Worm (Caenorhabditis elegans) whole organism, L4 larva: ENCODE measurements around the gene sqt-1.

ENCODE experiments used
- F37D6.2 ChIP-seq: sonication (generic microtip); optimal IDR thresholded peaks from 2 replicates; lab custom pipeline; 2016; ENCODE audit warnings: mild to moderate bottlenecking, missing genetic modification characterization, missing compliant biosample characterization
- F49E8.2 ChIP-seq: sonication (generic microtip); optimal IDR thresholded peaks from 2 replicates; lab custom pipeline; 2016; ENCODE audit warnings: missing compliant biosample characterization, mild to moderate bottlenecking, missing genetic modification characterization, borderline replicate concordance
- T20F7.1 ChIP-seq: fragments of 200-800 bp; sonication (Bioruptor generic); optimal IDR thresholded peaks from 2 replicates; lab custom pipeline; 2018; ENCODE audit warnings: mild to moderate bottlenecking, missing genetic modification characterization, missing compliant biosample characterization
- Y105C5A.15 ChIP-seq: fragments of 200-800 bp; sonication (Bioruptor generic); IDR thresholded peaks from 2 replicates; pipeline ENCODE4 v1.3.6; 2022; ENCODE audit warnings: missing genetic modification characterization, missing compliant biosample characterization
- Y48G9A.11 ChIP-seq: fragments of 200-800 bp; sonication (Bioruptor generic); IDR thresholded peaks from 2 replicates; pipeline ENCODE4 v1.3.6; 2022; ENCODE audit warnings: missing genetic modification reagents, missing genetic modification characterization, missing compliant biosample characterization
- Y5F2A.4 ChIP-seq: fragments of 200-800 bp; sonication (Bioruptor generic); optimal IDR thresholded peaks from 2 replicates; lab custom pipeline; 2018; ENCODE audit warnings: mild to moderate bottlenecking, missing genetic modification characterization, missing compliant biosample characterization
- Y75B8A.6 ChIP-seq: fragments of 200-800 bp; sonication (Bioruptor generic); IDR thresholded peaks from 2 replicates; pipeline ENCODE4 v1.3.6; 2022; ENCODE audit warnings: missing genetic modification reagents, missing genetic modification characterization, missing compliant biosample characterization
- ZK337.2 ChIP-seq: fragments of 200-800 bp; sonication (Bioruptor generic); IDR thresholded peaks from 2 replicates; pipeline ENCODE4 v1.3.6; 2022; ENCODE audit warnings: missing genetic modification reagents, missing genetic modification characterization, missing compliant biosample characterization
- ZK546.5 ChIP-seq, 2 experiments: sonication (generic microtip); optimal IDR thresholded peaks; 2 replicates each; lab custom pipeline; 2017; ENCODE audit warnings: missing biosample characterization in 2 of 2, missing genetic modification characterization in 2 of 2
- arid-1 ChIP-seq: fragments of 200-800 bp; sonication (Bioruptor generic); conservative IDR thresholded peaks from 2 replicates; pipeline ENCODE4 v1.3.6; 2022; ENCODE audit warnings: missing genetic modification reagents, missing genetic modification characterization, missing compliant biosample characterization
- attf-4 ChIP-seq: sonication (generic microtip); optimal IDR thresholded peaks from 3 replicates; lab custom pipeline; 2017; ENCODE audit warnings: missing biosample characterization, missing genetic modification characterization
- ceh-28 ChIP-seq: fragments of 150-350 bp; optimal IDR thresholded peaks from 2 replicates; lab custom pipeline; 2014; ENCODE audit warnings: missing biosample characterization, missing genetic modification reagents, missing genetic modification characterization
- ceh-32 ChIP-seq: sonication (generic microtip); optimal IDR thresholded peaks from 2 replicates; lab custom pipeline; 2016; ENCODE audit warnings: mild to moderate bottlenecking, missing genetic modification characterization, missing compliant biosample characterization; ENCODE audit not compliant: poor library complexity
- ceh-44 ChIP-seq: fragments of 200-800 bp; sonication (Bioruptor generic); IDR thresholded peaks from 2 replicates; pipeline ENCODE4 v1.3.6; 2022; ENCODE audit warnings: missing genetic modification reagents, missing genetic modification characterization, missing compliant biosample characterization
- ceh-82 ChIP-seq: sonication (generic microtip); optimal IDR thresholded peaks from 2 replicates; lab custom pipeline; 2017; ENCODE audit warnings: missing biosample characterization, missing genetic modification characterization
- cey-2 ChIP-seq: sonication (generic microtip); optimal IDR thresholded peaks from 3 replicates; lab custom pipeline; 2017; ENCODE audit warnings: missing genetic modification characterization, mild to moderate bottlenecking, missing compliant biosample characterization, antibody characterized with exemption, borderline replicate concordance; ENCODE audit not compliant: insufficient read depth
- ctbp-1 ChIP-seq: fragments of 200-800 bp; sonication (Bioruptor generic); IDR thresholded peaks from 2 replicates; pipeline ENCODE4 v1.3.6; 2022; ENCODE audit warnings: missing genetic modification reagents, missing genetic modification characterization, missing compliant biosample characterization
- daf-12 ChIP-seq: fragments of 150-350 bp; optimal IDR thresholded peaks from 2 replicates; lab custom pipeline; 2014; ENCODE audit warnings: missing biosample characterization, missing genetic modification reagents, missing genetic modification characterization
- daf-16 ChIP-seq, 3 experiments: sonication (generic microtip); optimal IDR thresholded peaks; 2 replicates each; lab custom pipeline; 2016 to 2017; ENCODE audit warnings: missing genetic modification characterization in 3 of 3, missing genetic modification reagents in 3 of 3, mild to moderate bottlenecking in 2 of 3, missing compliant biosample characterization in 2 of 3, missing biosample characterization in 1 of 3, moderate library complexity in 1 of 3
- daf-19 ChIP-seq: fragments of 200-800 bp; sonication (Bioruptor generic); conservative IDR thresholded peaks from 2 replicates; pipeline ENCODE4 v1.3.6; 2022; ENCODE audit warnings: missing genetic modification characterization, missing compliant biosample characterization
- dmd-8 ChIP-seq: fragments of 200-800 bp; sonication (Bioruptor generic); IDR thresholded peaks from 2 replicates; pipeline ENCODE4 v1.3.6; 2022; ENCODE audit warnings: missing genetic modification characterization, missing compliant biosample characterization
- dpl-1 ChIP-seq: fragments of 150-350 bp; optimal IDR thresholded peaks from 2 replicates; lab custom pipeline; 2014; ENCODE audit warnings: missing biosample characterization, missing genetic modification reagents, missing genetic modification characterization
- fos-1 ChIP-seq: fragments of 150-350 bp; optimal IDR thresholded peaks from 2 replicates; lab custom pipeline; 2014; ENCODE audit warnings: missing biosample characterization, missing genetic modification characterization
- gei-8 ChIP-seq: fragments of 200-800 bp; sonication (Bioruptor generic); optimal IDR thresholded peaks from 2 replicates; lab custom pipeline; 2018; ENCODE audit warnings: mild to moderate bottlenecking, missing genetic modification characterization, missing compliant biosample characterization
- hif-1 ChIP-seq, 2 experiments: sonication (generic microtip); optimal IDR thresholded peaks; 2 replicates each; lab custom pipeline; 2016 to 2017; ENCODE audit warnings: missing compliant biosample characterization in 2 of 2, missing genetic modification characterization in 2 of 2, missing genetic modification reagents in 2 of 2, missing genotype in 2 of 2, mild to moderate bottlenecking in 1 of 2
- hlh-11 ChIP-seq: fragments of 200-800 bp; sonication (Bioruptor generic); optimal IDR thresholded peaks from 2 replicates; lab custom pipeline; 2018; ENCODE audit warnings: mild to moderate bottlenecking, missing genetic modification characterization, missing compliant biosample characterization
- lin-1 ChIP-seq: fragments of 200-800 bp; sonication (Bioruptor generic); IDR thresholded peaks from 2 replicates; pipeline ENCODE4 v1.3.6; 2022; ENCODE audit warnings: missing genetic modification reagents, missing genetic modification characterization, missing compliant biosample characterization
- lin-29 ChIP-seq: fragments of 200-800 bp; sonication (Bioruptor generic); IDR thresholded peaks from 2 replicates; pipeline ENCODE4 v1.3.6; 2022; ENCODE audit warnings: missing genetic modification reagents, missing genetic modification characterization, missing compliant biosample characterization
- lin-38 ChIP-seq: fragments of 200-800 bp; sonication (Bioruptor generic); IDR thresholded peaks from 2 replicates; pipeline ENCODE4 v1.3.6; 2022; ENCODE audit warnings: missing genetic modification reagents, missing genetic modification characterization, missing compliant biosample characterization
- madf-9 ChIP-seq: fragments of 200-800 bp; sonication (Bioruptor generic); conservative IDR thresholded peaks from 2 replicates; pipeline ENCODE4 v1.3.6; 2022; ENCODE audit warnings: missing genetic modification reagents, missing genetic modification characterization, missing compliant biosample characterization
- mdl-1 ChIP-seq, 2 experiments: fragments of 150-350 bp in 1 of 2; sonication (generic microtip) in 1 of 2; optimal IDR thresholded peaks; 2 replicates each; lab custom pipeline; 2014 to 2017; ENCODE audit warnings: missing biosample characterization in 2 of 2, missing genetic modification characterization in 2 of 2
- mdt-29 ChIP-seq: fragments of 200-800 bp; sonication (Bioruptor generic); IDR thresholded peaks from 2 replicates; pipeline ENCODE4 v1.3.6; 2022; ENCODE audit warnings: missing genetic modification reagents, missing genetic modification characterization, missing compliant biosample characterization
- mxl-2 ChIP-seq: fragments of 200-800 bp; sonication (Bioruptor generic); conservative IDR thresholded peaks from 2 replicates; pipeline ENCODE4 v1.3.6; 2022; ENCODE audit warnings: missing genetic modification reagents, missing genetic modification characterization, missing compliant biosample characterization
- nhr-10 ChIP-seq: fragments of 150-350 bp; optimal IDR thresholded peaks from 2 replicates; lab custom pipeline; 2014; ENCODE audit warnings: missing biosample characterization, missing genetic modification characterization
- nhr-25 ChIP-seq: sonication (generic microtip); optimal IDR thresholded peaks from 2 replicates; lab custom pipeline; 2017; ENCODE audit warnings: missing genetic modification characterization, mild to moderate bottlenecking, missing compliant biosample characterization, antibody characterized with exemption, moderate library complexity, borderline replicate concordance; ENCODE audit not compliant: insufficient read depth
- nhr-28 ChIP-seq: fragments of 150-350 bp; optimal IDR thresholded peaks from 2 replicates; lab custom pipeline; 2014; ENCODE audit warnings: missing biosample characterization, missing genetic modification characterization
- nhr-41 ChIP-seq: fragments of 200-800 bp; sonication (Bioruptor generic); IDR thresholded peaks from 2 replicates; pipeline ENCODE4 v1.3.6; 2022; ENCODE audit warnings: missing genetic modification reagents, missing genetic modification characterization, missing compliant biosample characterization
- nhr-42 ChIP-seq: fragments of 200-800 bp; sonication (Bioruptor generic); IDR thresholded peaks from 2 replicates; pipeline ENCODE4 v1.3.6; 2022; ENCODE audit warnings: missing genetic modification characterization, missing compliant biosample characterization
- nhr-48 ChIP-seq: sonication (generic microtip); optimal IDR thresholded peaks from 2 replicates; lab custom pipeline; 2016; ENCODE audit warnings: mild to moderate bottlenecking, missing genetic modification characterization, missing compliant biosample characterization
- nhr-6 ChIP-seq: fragments of 150-350 bp; optimal IDR thresholded peaks from 2 replicates; lab custom pipeline; 2014; ENCODE audit warnings: missing biosample characterization, missing genetic modification characterization
- saeg-2 ChIP-seq: fragments of 200-800 bp; sonication (Bioruptor generic); IDR thresholded peaks from 2 replicates; pipeline ENCODE4 v1.3.6; 2022; ENCODE audit warnings: missing genetic modification reagents, missing genetic modification characterization, missing compliant biosample characterization
- sdz-12 ChIP-seq: fragments of 200-800 bp; sonication (Bioruptor generic); optimal IDR thresholded peaks from 2 replicates; lab custom pipeline; 2018; ENCODE audit warnings: mild to moderate bottlenecking, missing genetic modification characterization, missing compliant biosample characterization
- set-16 ChIP-seq: fragments of 200-800 bp; sonication (Bioruptor generic); IDR thresholded peaks from 2 replicates; pipeline ENCODE4 v1.3.6; 2022; ENCODE audit warnings: missing genetic modification reagents, missing genetic modification characterization, missing compliant biosample characterization
- skn-1 ChIP-seq: fragments of 150-350 bp; optimal IDR thresholded peaks from 2 replicates; lab custom pipeline; 2014; ENCODE audit warnings: missing biosample characterization, missing genetic modification characterization
- snpc-1.2 ChIP-seq: fragments of 200-800 bp; sonication (Bioruptor generic); IDR thresholded peaks from 2 replicates; pipeline ENCODE4 v1.3.6; 2022; ENCODE audit warnings: missing genetic modification reagents, missing genetic modification characterization, missing compliant biosample characterization
- tra-1 ChIP-seq: fragments of 200-800 bp; sonication (Bioruptor generic); IDR thresholded peaks from 2 replicates; pipeline ENCODE4 v1.3.6; 2022; ENCODE audit warnings: missing genetic modification reagents, missing genetic modification characterization, missing compliant biosample characterization
- unc-39 ChIP-seq: sonication (generic microtip); optimal IDR thresholded peaks from 2 replicates; lab custom pipeline; 2017; ENCODE audit warnings: missing biosample characterization, missing genetic modification characterization
- zfp-2 ChIP-seq: sonication (generic microtip); optimal IDR thresholded peaks from 2 replicates; lab custom pipeline; 2016; ENCODE audit warnings: mild to moderate bottlenecking, missing genetic modification characterization, missing compliant biosample characterization
- zfp-3 ChIP-seq: fragments of 200-800 bp; sonication (Bioruptor generic); conservative IDR thresholded peaks from 2 replicates; pipeline ENCODE4 v1.3.6; 2022; ENCODE audit warnings: missing genetic modification reagents, missing genetic modification characterization, missing compliant biosample characterization
- ztf-7 ChIP-seq: fragments of 150-350 bp; optimal IDR thresholded peaks from 2 replicates; lab custom pipeline; 2014; ENCODE audit warnings: missing biosample characterization, missing genetic modification characterization

The sqt-1 gene

ce11 chrII:11345570-11346029, 8.0 kb upstream of the sqt-1 start, which contains the start of gene nduf-11 (continued):
- TF ChIP-seq lin-29 (GFP tag; lab: Robert Waterston, UW) (0 out of 2 replicates have a peak, but pooled peaks have one; percentile 41), ceh-32 (tag; lab: Kevin White, UChicago) (no peak), T20F7.1 (no peak), ceh-82 (tag; lab: Kevin White, UChicago) (no peak), skn-1 (no peak), ceh-28 (tag; lab: Kevin White, UChicago) (no peak), F49E8.2 (tag; lab: Kevin White, UChicago) (peak; percentile 41), ZK337.2 (GFP tag; lab: Robert Waterston, UW) (no peak), Y75B8A.6 (GFP tag; lab: Robert Waterston, UW) (no peak), F37D6.2 (tag; lab: Kevin White, UChicago) (peak; percentile 68), mdt-29 (GFP tag; lab: Robert Waterston, UW) (peak; percentile 29; the same call in 1 of the 2 replicates), ceh-44 (GFP tag; lab: Robert Waterston, UW) (no peak), saeg-2 (GFP tag; lab: Robert Waterston, UW) (no peak), zfp-3 (GFP tag; lab: Robert Waterston, UW) (peak; percentile 58; the same call in 1 of the 2 replicates), nhr-28 (tag; lab: Kevin White, UChicago) (peak; percentile 51), tra-1 (no peak), cey-2 (tag; lab: Kevin White, UChicago) (no peak), nhr-6 (tag; lab: Kevin White, UChicago) (peak; percentile 75), daf-19 (no peak), ZK546.5 (tag; optimal IDR thresholded peaks at IDR 0.05; lab: Kevin White, UChicago) (no peak), lin-1 (no peak), Y48G9A.11 (GFP tag; lab: Robert Waterston, UW) (no peak), fos-1 (tag; lab: Kevin White, UChicago) (no peak), nhr-10 (no peak), madf-9 (GFP tag; lab: Robert Waterston, UW) (no peak), nhr-48 (tag; lab: Kevin White, UChicago) (peak; percentile 51), snpc-1.2 (GFP tag; lab: Robert Waterston, UW) (0 out of 2 replicates have a peak, but pooled peaks have one; percentile 28), hlh-11 (tag; lab: Kevin White, UChicago) (peak; percentile 78), Y5F2A.4 (GFP tag; lab: Kevin White, UChicago) (no peak), dmd-8 (no peak), mxl-2 (GFP tag; lab: Robert Waterston, UW) (no peak), nhr-25 (tag; lab: Kevin White, UChicago) (no peak), nhr-41 (GFP tag; lab: Robert Waterston, UW) (no peak), attf-4 (tag; lab: Kevin White, UChicago) (no peak), zfp-2 (tag; lab: Kevin White, UChicago) (no peak), ctbp-1 (GFP tag; lab: Robert Waterston, UW) (peak; percentile 62; the same call in 1 of the 2 replicates), Y105C5A.15 (GFP tag; lab: Robert Waterston, UW) (no peak), sdz-12 (GFP tag; lab: Kevin White, UChicago) (no peak), dpl-1 (GFP tag; lab: Kevin White, UChicago) (peak; percentile 97), mdl-1 (tag; optimal IDR thresholded peaks at IDR 0.05; lab: Kevin White, UChicago) (peak in 1 of 2 experiments; percentile 19), lin-38 (GFP tag; lab: Robert Waterston, UW) (peak; percentile 90), hif-1 (tag; optimal IDR thresholded peaks at IDR 0.05; lab: Kevin White, UChicago) (peak in 1 of 2 experiments; percentile 42), daf-16 (GFP tag; optimal IDR thresholded peaks at IDR 0.05; lab: Kevin White, UChicago) (peak in 1 of 2 experiments; percentile 57), daf-16 (tag; optimal IDR thresholded peaks at IDR 0.05; lab: Kevin White, UChicago) (peak; percentile 63), arid-1 (GFP tag; lab: Robert Waterston, UW) (no peak), unc-39 (no peak), ztf-7 (tag; lab: Kevin White, UChicago) (peak; percentile 48), daf-12 (tag; lab: Kevin White, UChicago) (no peak), gei-8 (GFP tag; lab: Kevin White, UChicago) (no peak), set-16 (GFP tag; lab: Robert Waterston, UW) (no peak), nhr-42 (GFP tag; lab: Robert Waterston, UW) (peak; percentile 25; the same call in 1 of the 2 replicates)
